Worm (Caenorhabditis elegans) whole organism, early embryonic: ENCODE results near the gene pfk-1.2.

Source experiments
- B0310.2 ChIP-seq: sonication (generic microtip); optimal IDR thresholded peaks from 2 replicates; lab custom pipeline; 2016; ENCODE audit warnings: mild to moderate bottlenecking, missing genetic modification characterization, missing compliant biosample characterization
- aly-1 ChIP-seq: sonication (generic microtip); optimal IDR thresholded peaks from 2 replicates; lab custom pipeline; 2016; ENCODE audit warnings: missing genetic modification characterization, missing compliant biosample characterization
- ama-1 ChIP-seq: fragments of 150-350 bp; optimal IDR thresholded peaks from 2 replicates; lab custom pipeline; 2014
- ceh-13 ChIP-seq: fragments of 200-800 bp; sonication (Bioruptor generic); optimal IDR thresholded peaks from 2 replicates; lab custom pipeline; 2018; ENCODE audit warnings: mild to moderate bottlenecking, missing genetic modification characterization, missing compliant biosample characterization
- ceh-36 ChIP-seq: sonication (generic microtip); optimal IDR thresholded peaks from 2 replicates; lab custom pipeline; 2016; ENCODE audit warnings: missing genetic modification characterization, inconsistent platforms, missing compliant biosample characterization
- flt-1 ChIP-seq: fragments of 200-800 bp; sonication (Bioruptor generic); IDR thresholded peaks from 2 replicates; pipeline ENCODE4 v1.3.6; 2022; ENCODE audit warnings: missing genetic modification characterization, missing compliant biosample characterization
- hmbx-1 ChIP-seq: sonication (generic microtip); optimal IDR thresholded peaks from 2 replicates; lab custom pipeline; 2016; ENCODE audit warnings: mild to moderate bottlenecking, missing genetic modification characterization, missing compliant biosample characterization
- hnd-1 ChIP-seq: sonication (generic microtip); optimal IDR thresholded peaks from 2 replicates; lab custom pipeline; 2016; ENCODE audit warnings: missing genetic modification characterization, missing compliant biosample characterization
- sea-1 ChIP-seq: fragments of 200-800 bp; sonication (Bioruptor generic); conservative IDR thresholded peaks from 2 replicates; pipeline ENCODE4 v1.3.6; 2022; ENCODE audit warnings: missing genetic modification characterization, missing compliant biosample characterization
- tbx-37 ChIP-seq: fragments of 200-800 bp; sonication (Bioruptor generic); conservative IDR thresholded peaks from 2 replicates; pipeline ENCODE4 v1.3.6; 2022; ENCODE audit warnings: missing genetic modification reagents, missing genetic modification characterization, missing compliant biosample characterization
- tra-4 ChIP-seq: sonication (generic microtip); optimal IDR thresholded peaks from 2 replicates; lab custom pipeline; 2017; ENCODE audit warnings: missing genetic modification characterization, missing compliant biosample characterization

DNA sequence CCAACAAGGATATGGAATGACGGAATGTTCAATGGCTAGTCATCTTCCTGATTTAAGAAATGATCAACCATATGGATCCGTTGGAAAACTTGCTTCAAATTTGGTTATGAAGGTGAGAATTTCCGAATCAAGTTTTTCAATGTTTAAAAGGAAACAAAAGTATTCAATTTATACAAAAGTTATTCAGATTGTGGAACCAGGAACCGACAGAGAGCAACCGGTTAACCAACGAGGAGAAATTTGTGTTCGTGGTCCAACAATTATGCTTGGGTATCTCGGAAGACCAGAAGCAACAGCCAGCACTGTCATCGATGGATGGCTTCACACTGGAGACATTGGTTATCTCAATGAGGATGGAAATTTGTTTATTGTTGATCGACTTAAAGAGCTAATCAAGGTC lies 22.0 kb upstream of the pfk-1.2 start:
- TF ChIP-seq ama-1 (lab: Kevin White, UChicago) = no peak
- no peak for TF ChIP-seq sea-1 (GFP tag; lab: Robert Waterston, UW)
- no peak for TF ChIP-seq B0310.2 (tag; lab: Kevin White, UChicago)
- TF ChIP-seq hmbx-1 = no peak
- TF ChIP-seq ceh-36 (tag; lab: Kevin White, UChicago) = no peak
- TF ChIP-seq tra-4 (tag; lab: Kevin White, UChicago) = no peak
- TF ChIP-seq hnd-1 (tag; lab: Kevin White, UChicago) = no peak
- no peak for TF ChIP-seq aly-1 (tag; lab: Kevin White, UChicago)
- no peak for TF ChIP-seq flt-1 (GFP tag; lab: Robert Waterston, UW)
- no peak for TF ChIP-seq tbx-37
- TF ChIP-seq ceh-13 (GFP tag; lab: Kevin White, UChicago) = no peak
